Worm (Caenorhabditis elegans) whole organism, L4 larva: ENCODE data around the gene F13H10.1.

Experiments
- D1046.2 ChIP-seq: fragments of 200-800 bp; sonication (Bioruptor generic); IDR thresholded peaks from 2 replicates; pipeline ENCODE4 v1.3.6; 2022; ENCODE audit warnings: missing genetic modification characterization, missing compliant biosample characterization
- F26F4.8 ChIP-seq: fragments of 200-800 bp; sonication (Bioruptor generic); conservative IDR thresholded peaks from 2 replicates; pipeline ENCODE4 v1.3.6; 2022; ENCODE audit warnings: missing genetic modification characterization, missing compliant biosample characterization
- F49E8.2 ChIP-seq: sonication (generic microtip); optimal IDR thresholded peaks from 2 replicates; lab custom pipeline; 2016; ENCODE audit warnings: missing compliant biosample characterization, mild to moderate bottlenecking, missing genetic modification characterization, borderline replicate concordance
- T26A8.4 ChIP-seq: fragments of 200-800 bp; sonication (Bioruptor generic); IDR thresholded peaks from 2 replicates; pipeline ENCODE4 v1.3.6; 2022; ENCODE audit warnings: missing genetic modification characterization, missing compliant biosample characterization
- Y5F2A.4 ChIP-seq: fragments of 200-800 bp; sonication (Bioruptor generic); optimal IDR thresholded peaks from 2 replicates; lab custom pipeline; 2018; ENCODE audit warnings: mild to moderate bottlenecking, missing genetic modification characterization, missing compliant biosample characterization
- ZK337.2 ChIP-seq: fragments of 200-800 bp; sonication (Bioruptor generic); IDR thresholded peaks from 2 replicates; pipeline ENCODE4 v1.3.6; 2022; ENCODE audit warnings: missing genetic modification reagents, missing genetic modification characterization, missing compliant biosample characterization
- aha-1 ChIP-seq: fragments of 150-350 bp; peaks from one replicate; lab custom pipeline; 2014; ENCODE audit warnings: missing biosample characterization, missing genetic modification characterization
- arid-1 ChIP-seq: fragments of 200-800 bp; sonication (Bioruptor generic); conservative IDR thresholded peaks from 2 replicates; pipeline ENCODE4 v1.3.6; 2022; ENCODE audit warnings: missing genetic modification reagents, missing genetic modification characterization, missing compliant biosample characterization
- ceh-20 ChIP-seq: fragments of 200-800 bp; sonication (Bioruptor generic); IDR thresholded peaks from 2 replicates; pipeline ENCODE4 v1.3.6; 2022; ENCODE audit warnings: missing genetic modification reagents, missing genetic modification characterization, missing compliant biosample characterization
- ceh-32 ChIP-seq: sonication (generic microtip); optimal IDR thresholded peaks from 2 replicates; lab custom pipeline; 2016; ENCODE audit warnings: mild to moderate bottlenecking, missing genetic modification characterization, missing compliant biosample characterization; ENCODE audit not compliant: poor library complexity
- ces-1 ChIP-seq: fragments of 150-350 bp; sonication (generic microtip); optimal IDR thresholded peaks from 4 replicates; lab custom pipeline; 2014; ENCODE audit warnings: missing biosample characterization, missing genetic modification reagents, missing genetic modification characterization
- cey-2 ChIP-seq: sonication (generic microtip); optimal IDR thresholded peaks from 3 replicates; lab custom pipeline; 2017; ENCODE audit warnings: missing genetic modification characterization, mild to moderate bottlenecking, missing compliant biosample characterization, antibody characterized with exemption, borderline replicate concordance; ENCODE audit not compliant: insufficient read depth
- daf-12 ChIP-seq: fragments of 150-350 bp; optimal IDR thresholded peaks from 2 replicates; lab custom pipeline; 2014; ENCODE audit warnings: missing biosample characterization, missing genetic modification reagents, missing genetic modification characterization
- daf-16 ChIP-seq, 3 experiments: sonication (generic microtip); optimal IDR thresholded peaks; 2 replicates each; lab custom pipeline; 2016 to 2017; ENCODE audit warnings: missing genetic modification characterization in 3 of 3, missing genetic modification reagents in 3 of 3, mild to moderate bottlenecking in 2 of 3, missing compliant biosample characterization in 2 of 3, missing biosample characterization in 1 of 3, moderate library complexity in 1 of 3
- daf-19 ChIP-seq: fragments of 200-800 bp; sonication (Bioruptor generic); conservative IDR thresholded peaks from 2 replicates; pipeline ENCODE4 v1.3.6; 2022; ENCODE audit warnings: missing genetic modification characterization, missing compliant biosample characterization
- daf-8 ChIP-seq: fragments of 200-800 bp; sonication (Bioruptor generic); IDR thresholded peaks from 2 replicates; pipeline ENCODE4 v1.3.6; 2022; ENCODE audit warnings: missing genetic modification characterization, missing compliant biosample characterization
- dmd-6 ChIP-seq: fragments of 200-800 bp; sonication (Bioruptor generic); IDR thresholded peaks from 2 replicates; pipeline ENCODE4 v1.3.6; 2022; ENCODE audit warnings: missing genetic modification reagents, missing genetic modification characterization, missing compliant biosample characterization
- dmd-9 ChIP-seq: fragments of 200-800 bp; sonication (Bioruptor generic); IDR thresholded peaks from 2 replicates; pipeline ENCODE4 v1.3.6; 2022; ENCODE audit warnings: missing genetic modification reagents, missing genetic modification characterization, missing compliant biosample characterization
- duxl-1 ChIP-seq: sonication (generic microtip); optimal IDR thresholded peaks from 2 replicates; lab custom pipeline; 2016; ENCODE audit warnings: mild to moderate bottlenecking, missing genetic modification characterization, moderate library complexity, missing compliant biosample characterization; ENCODE audit not compliant: poor library complexity
- dve-1 ChIP-seq: sonication (generic microtip); optimal IDR thresholded peaks from 2 replicates; lab custom pipeline; 2017; ENCODE audit warnings: antibody characterized with exemption, mild to moderate bottlenecking, missing genetic modification characterization, missing compliant biosample characterization; ENCODE audit not compliant: insufficient read depth
- egl-27 ChIP-seq: sonication (generic microtip); optimal IDR thresholded peaks from 3 replicates; lab custom pipeline; 2017; ENCODE audit warnings: missing biosample characterization, missing genetic modification reagents, missing genetic modification characterization
- fkh-10 ChIP-seq: fragments of 150-350 bp; optimal IDR thresholded peaks from 2 replicates; lab custom pipeline; 2014; ENCODE audit warnings: missing biosample characterization, missing genetic modification reagents, missing genetic modification characterization
- hlh-11 ChIP-seq: fragments of 200-800 bp; sonication (Bioruptor generic); optimal IDR thresholded peaks from 2 replicates; lab custom pipeline; 2018; ENCODE audit warnings: mild to moderate bottlenecking, missing genetic modification characterization, missing compliant biosample characterization
- jun-1 ChIP-seq: fragments of 150-350 bp; optimal IDR thresholded peaks from 2 replicates; lab custom pipeline; 2014; ENCODE audit warnings: missing biosample characterization, missing genetic modification reagents, missing genetic modification characterization
- lin-38 ChIP-seq: fragments of 200-800 bp; sonication (Bioruptor generic); IDR thresholded peaks from 2 replicates; pipeline ENCODE4 v1.3.6; 2022; ENCODE audit warnings: missing genetic modification reagents, missing genetic modification characterization, missing compliant biosample characterization
- lir-3 ChIP-seq: sonication (generic microtip); optimal IDR thresholded peaks from 2 replicates; lab custom pipeline; 2016; ENCODE audit warnings: mild to moderate bottlenecking, missing genetic modification characterization, missing compliant biosample characterization
- mdl-1 ChIP-seq, 2 experiments: fragments of 150-350 bp in 1 of 2; sonication (generic microtip) in 1 of 2; optimal IDR thresholded peaks; 2 replicates each; lab custom pipeline; 2014 to 2017; ENCODE audit warnings: missing biosample characterization in 2 of 2, missing genetic modification characterization in 2 of 2
- mdt-29 ChIP-seq: fragments of 200-800 bp; sonication (Bioruptor generic); IDR thresholded peaks from 2 replicates; pipeline ENCODE4 v1.3.6; 2022; ENCODE audit warnings: missing genetic modification reagents, missing genetic modification characterization, missing compliant biosample characterization
- mxl-2 ChIP-seq: fragments of 200-800 bp; sonication (Bioruptor generic); conservative IDR thresholded peaks from 2 replicates; pipeline ENCODE4 v1.3.6; 2022; ENCODE audit warnings: missing genetic modification reagents, missing genetic modification characterization, missing compliant biosample characterization
- nhr-11 ChIP-seq: fragments of 150-350 bp; optimal IDR thresholded peaks from 2 replicates; lab custom pipeline; 2014; ENCODE audit warnings: missing biosample characterization, missing genetic modification characterization
- nhr-25 ChIP-seq: sonication (generic microtip); optimal IDR thresholded peaks from 2 replicates; lab custom pipeline; 2017; ENCODE audit warnings: missing genetic modification characterization, mild to moderate bottlenecking, missing compliant biosample characterization, antibody characterized with exemption, moderate library complexity, borderline replicate concordance; ENCODE audit not compliant: insufficient read depth
- nhr-28 ChIP-seq: fragments of 150-350 bp; optimal IDR thresholded peaks from 2 replicates; lab custom pipeline; 2014; ENCODE audit warnings: missing biosample characterization, missing genetic modification characterization
- nhr-41 ChIP-seq: fragments of 200-800 bp; sonication (Bioruptor generic); IDR thresholded peaks from 2 replicates; pipeline ENCODE4 v1.3.6; 2022; ENCODE audit warnings: missing genetic modification reagents, missing genetic modification characterization, missing compliant biosample characterization
- nhr-42 ChIP-seq: fragments of 200-800 bp; sonication (Bioruptor generic); IDR thresholded peaks from 2 replicates; pipeline ENCODE4 v1.3.6; 2022; ENCODE audit warnings: missing genetic modification characterization, missing compliant biosample characterization
- nhr-77 ChIP-seq: fragments of 150-350 bp; optimal IDR thresholded peaks from 2 replicates; lab custom pipeline; 2014; ENCODE audit warnings: missing biosample characterization, missing genetic modification characterization
- pha-4 ChIP-seq, 2 experiments: fragments of 150-350 bp in 1 of 2; fragments of 200-800 bp in 1 of 2; sonication (Bioruptor generic) in 1 of 2; IDR thresholded peaks in 1 of 2; optimal IDR thresholded peaks in 1 of 2; 2 replicates each; pipeline versions ENCODE4 v1.3.6 to Lab custom; 2014 to 2022; ENCODE audit warnings: missing genetic modification characterization in 2 of 2, missing genetic modification reagents in 2 of 2, missing biosample characterization in 1 of 2, missing compliant biosample characterization in 1 of 2
- php-3 ChIP-seq: fragments of 200-800 bp; sonication (Bioruptor generic); IDR thresholded peaks from 2 replicates; pipeline ENCODE4 v1.3.6; 2022; ENCODE audit warnings: missing genetic modification reagents, missing genetic modification characterization, missing compliant biosample characterization
- pqm-1 ChIP-seq: sonication (generic microtip); optimal IDR thresholded peaks from 2 replicates; lab custom pipeline; 2017; ENCODE audit warnings: missing biosample characterization, missing genetic modification characterization
- rbr-2 ChIP-seq: sonication (generic microtip); optimal IDR thresholded peaks from 2 replicates; lab custom pipeline; 2016; ENCODE audit warnings: missing genotype, missing genetic modification characterization, missing compliant biosample characterization
- snpc-4 ChIP-seq: fragments of 150-350 bp; optimal IDR thresholded peaks from 2 replicates; lab custom pipeline; 2014; ENCODE audit warnings: missing biosample characterization, missing genetic modification characterization
- unc-39 ChIP-seq: sonication (generic microtip); optimal IDR thresholded peaks from 2 replicates; lab custom pipeline; 2017; ENCODE audit warnings: missing biosample characterization, missing genetic modification characterization
- vab-7 ChIP-seq: fragments of 200-800 bp; sonication (Bioruptor generic); IDR thresholded peaks from 2 replicates; pipeline ENCODE4 v1.3.6; 2022; ENCODE audit warnings: missing genetic modification reagents, missing genetic modification characterization, missing compliant biosample characterization
- zip-2 ChIP-seq: fragments of 150-350 bp; optimal IDR thresholded peaks from 2 replicates; lab custom pipeline; 2014; ENCODE audit warnings: missing biosample characterization, missing genetic modification characterization

Gene F13H10.1

DNA sequence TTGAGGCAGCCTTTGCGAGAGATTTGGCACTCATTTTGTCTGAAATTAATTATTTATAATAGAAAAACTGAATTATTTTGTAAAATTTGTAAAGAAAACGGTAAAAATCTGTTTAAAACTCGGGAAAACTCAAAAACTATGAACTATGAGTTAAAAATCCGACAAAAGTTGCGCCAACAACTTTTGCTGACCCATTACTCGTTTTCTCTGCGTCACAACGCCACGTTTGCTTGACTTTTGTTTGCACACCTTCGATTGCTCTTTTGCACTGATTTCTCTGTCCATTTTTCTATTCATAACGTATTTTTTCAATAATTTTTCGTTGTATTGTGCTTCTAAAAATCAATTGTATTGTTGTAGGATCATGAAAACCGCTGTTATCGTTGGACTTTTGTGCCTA, 31.8 kb downstream of the F13H10.1 start, which contains the start of gene fkb-1 (continued):
- no peak for TF ChIP-seq ZK337.2 (GFP tag; lab: Robert Waterston, UW)
- TF ChIP-seq nhr-25 (tag; lab: Kevin White, UChicago): no peak
- no peak for TF ChIP-seq mdt-29
- TF ChIP-seq mdl-1 (tag; optimal IDR thresholded peaks at IDR 0.05; lab: Kevin White, UChicago): peak in 1 of 2 experiments; percentile 46
- peak; percentile 56; the same call in 1 of the 2 replicates for TF ChIP-seq dmd-6 (GFP tag; lab: Robert Waterston, UW)
- no peak for TF ChIP-seq F26F4.8 (GFP tag; lab: Robert Waterston, UW)
- TF ChIP-seq rbr-2 (tag; lab: Kevin White, UChicago): peak; percentile 66
- no peak for TF ChIP-seq jun-1
- TF ChIP-seq Y5F2A.4 (GFP tag; lab: Kevin White, UChicago): no peak
- no peak for TF ChIP-seq lir-3 (tag; lab: Kevin White, UChicago)
- peak in 1 of 2 experiments; percentile 17 for TF ChIP-seq daf-16 (GFP tag; optimal IDR thresholded peaks at IDR 0.05; lab: Kevin White, UChicago)
- TF ChIP-seq daf-16 (tag; optimal IDR thresholded peaks at IDR 0.05; lab: Kevin White, UChicago): peak; percentile 25
- no peak for TF ChIP-seq daf-12 (tag; lab: Kevin White, UChicago)
- no peak for TF ChIP-seq snpc-4 (tag; lab: Kevin White, UChicago)
- TF ChIP-seq ceh-32 (tag; lab: Kevin White, UChicago): no peak
- TF ChIP-seq, all 104 proteins: peak for 22

DNA sequence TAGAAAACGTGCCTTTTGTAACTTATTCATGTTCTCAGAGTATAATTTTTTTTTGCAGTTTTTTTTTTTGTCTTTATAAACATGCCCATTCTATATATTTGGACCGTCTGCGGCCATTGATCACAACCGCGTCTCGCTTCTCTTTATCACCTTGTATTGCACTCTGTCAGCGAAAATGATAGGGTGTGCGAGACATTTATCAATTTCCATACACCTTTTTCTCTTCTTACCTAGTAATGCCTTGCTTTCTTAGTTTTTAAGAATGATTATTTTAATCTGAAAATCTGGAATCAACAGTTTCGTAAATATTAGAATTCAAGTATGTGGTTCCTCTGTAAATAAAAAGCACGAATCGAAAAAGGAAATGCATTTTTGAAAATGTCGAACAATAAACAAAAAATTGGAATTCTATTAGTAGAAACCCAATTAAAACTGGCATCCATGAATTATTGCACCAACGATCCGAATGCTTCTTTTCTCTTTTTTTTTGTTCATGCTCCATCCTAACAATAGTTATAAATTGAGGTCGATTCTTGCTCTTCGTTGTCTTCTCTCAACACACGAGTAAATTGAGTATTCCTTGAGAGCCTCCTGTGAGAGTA, 32.8 kb downstream of the F13H10.1 start:
- TF ChIP-seq egl-27 (no peak), nhr-42 (GFP tag; lab: Robert Waterston, UW) (no peak), nhr-28 (tag; lab: Kevin White, UChicago) (peak; percentile 51), dmd-6 (GFP tag; lab: Robert Waterston, UW) (peak; percentile 32; the same call in 1 of the 2 replicates), ZK337.2 (GFP tag; lab: Robert Waterston, UW) (no peak), nhr-77 (tag; lab: Kevin White, UChicago) (peak; percentile 52), duxl-1 (tag; lab: Kevin White, UChicago) (no peak), T26A8.4 (0 out of 2 replicates have a peak, but pooled peaks have one; percentile 33), dve-1 (tag; lab: Kevin White, UChicago) (peak; percentile 50), dmd-9 (GFP tag; lab: Robert Waterston, UW) (no peak), mxl-2 (GFP tag; lab: Robert Waterston, UW) (no peak), ceh-20 (no peak), lir-3 (tag; lab: Kevin White, UChicago) (no peak), cey-2 (tag; lab: Kevin White, UChicago) (no peak), daf-8 (no peak), nhr-41 (GFP tag; lab: Robert Waterston, UW) (0 out of 2 replicates have a peak, but pooled peaks have one; percentile 27), F49E8.2 (no peak), ces-1 (GFP tag; lab: Kevin White, UChicago) (peak; percentile 11), fkh-10 (GFP tag; lab: Kevin White, UChicago) (no peak), F26F4.8 (GFP tag; lab: Robert Waterston, UW) (no peak), arid-1 (0 out of 2 replicates have a peak, but pooled peaks have one; percentile 18), daf-12 (tag; lab: Kevin White, UChicago) (no peak), daf-16 (GFP tag; optimal IDR thresholded peaks at IDR 0.05; lab: Kevin White, UChicago) (no peak), daf-16 (tag; optimal IDR thresholded peaks at IDR 0.05; lab: Kevin White, UChicago) (peak; percentile 74), daf-19 (no peak), zip-2 (tag; lab: Kevin White, UChicago) (no peak), hlh-11 (peak; percentile 22), D1046.2 (GFP tag; lab: Robert Waterston, UW) (no peak), vab-7 (GFP tag; lab: Robert Waterston, UW) (no peak), pqm-1 (tag; lab: Kevin White, UChicago) (peak; percentile 38), nhr-11 (tag; lab: Kevin White, UChicago) (no peak), rbr-2 (tag; lab: Kevin White, UChicago) (no peak), unc-39 (tag; lab: Kevin White, UChicago) (no peak), php-3 (GFP tag; lab: Robert Waterston, UW) (no peak), lin-38 (GFP tag; lab: Robert Waterston, UW) (peak; percentile 14), pha-4 (GFP tag; IDR thresholded peaks at IDR 0.05; lab: Robert Waterston, UW) (peak; percentile 39; the same call in 1 of the 2 replicates), pha-4 (tag; optimal IDR thresholded peaks at IDR 0.05; lab: Kevin White, UChicago) (no peak), aha-1 (tag; lab: Kevin White, UChicago) (peak; percentile 30)
